Fruit fly (Drosophila melanogaster) S2 (cell line): ENCODE measurements around the gene CG3345.

Experiments
- CG8478 ChIP-seq: fragments of >200 bp; optimal IDR thresholded peaks from 2 replicates; lab custom pipeline; 2018
- CTCF ChIP-seq, 2 experiments: fragments of >200 bp; optimal IDR thresholded peaks; 2 replicates each; lab custom pipeline; 2018

DNA sequence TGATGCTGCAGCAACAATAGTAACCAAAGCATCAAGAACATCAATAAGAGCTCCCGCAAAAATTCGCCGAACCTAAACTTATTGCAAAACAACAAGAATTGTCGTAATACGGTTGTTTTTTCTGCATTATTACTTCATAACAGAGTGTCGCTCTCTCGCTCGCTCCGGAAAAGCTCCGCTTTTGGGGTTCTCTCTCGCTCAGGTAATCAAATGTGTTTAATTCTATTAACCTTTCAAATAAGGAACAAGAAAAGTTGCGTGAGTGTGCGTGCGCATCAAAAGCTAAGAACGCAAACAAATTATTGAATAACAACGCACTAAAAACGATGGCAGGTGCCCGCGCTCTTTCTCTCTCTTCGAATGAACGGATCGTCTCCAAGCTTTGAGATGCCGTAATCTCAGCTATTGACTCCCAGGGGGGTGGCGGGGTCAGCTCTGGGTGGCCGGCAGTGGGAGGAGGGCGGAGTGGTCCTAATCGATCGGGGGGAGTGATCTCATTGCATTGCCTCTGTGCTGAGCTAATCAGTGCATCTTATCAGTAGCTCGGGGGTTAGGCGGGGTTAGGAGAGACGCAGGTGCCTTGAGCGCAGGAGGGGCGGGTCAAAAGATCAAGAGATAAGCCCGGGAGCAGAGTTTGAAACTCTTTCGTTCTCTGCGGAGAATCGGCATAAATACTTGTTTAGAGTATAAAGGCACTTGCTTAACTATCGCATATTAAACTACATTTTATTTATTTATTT, 37.5 kb downstream of the CG3345 start:
- TF ChIP-seq CG8478 (lab: Kevin White, UChicago) (no peak), CTCF (optimal IDR thresholded peaks at IDR 0.05; lab: Kevin White, UChicago) (no peak)
